Fruit fly (Drosophila melanogaster): ENCODE results near the gene sa.

DNA sequence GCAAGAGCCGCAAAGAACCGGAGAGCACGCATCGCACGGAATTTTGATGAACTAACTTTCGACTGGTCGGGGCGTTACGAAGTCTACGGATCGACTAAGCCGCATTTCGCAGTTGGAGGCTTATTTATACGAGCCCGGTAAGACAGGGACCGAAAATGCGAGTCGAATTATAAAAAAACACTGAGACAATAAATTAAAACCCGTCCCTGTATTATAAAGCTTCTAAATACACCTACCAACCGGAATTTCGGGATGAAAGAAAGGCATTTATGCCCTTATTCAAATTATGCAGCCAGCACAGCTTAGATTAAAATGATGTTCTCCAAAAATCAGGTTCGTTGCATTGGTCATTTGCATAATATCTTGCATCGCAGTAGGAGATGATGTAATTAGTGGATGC is 38.2 kb upstream of the sa start, which contains the start of gene Alp1:
- TF ChIP-seq insv (optimal IDR thresholded peaks at IDR 0.05) (no peak), Sin3A (optimal IDR thresholded peaks at IDR 0.05) (no peak), psq (optimal IDR thresholded peaks at IDR 0.05) (no peak)

All from Kc167 (cell line).